Fruit fly (Drosophila melanogaster): Measurements from ENCODE around the gene CG7376.
A peak's percentile ranks its signal among the peaks of the same experiment; 100 is the strongest.

The CG7376 gene

dm6 chr3L:6181776-6182175, 7.7 kb downstream of the CG7376 start, which contains the start of gene CG10274 (continued):
- TF ChIP-seq Deaf1 (tag; optimal IDR thresholded peaks at IDR 0.05) (no peak), tio (GFP tag; optimal IDR thresholded peaks at IDR 0.05) (no peak), bab2 (GFP tag; optimal IDR thresholded peaks at IDR 0.05) (peak; percentile 67), CG7271 (tag; optimal IDR thresholded peaks at IDR 0.05) (peak; percentile 33), CG15269 (tag; optimal IDR thresholded peaks at IDR 0.05) (no peak), CG7786 (GFP tag; optimal IDR thresholded peaks at IDR 0.05) (peak; percentile 71), sr (GFP tag; IDR thresholded peaks at IDR 0.05) (no peak), CG12391 (tag; optimal IDR thresholded peaks at IDR 0.05) (peak; percentile 89), CG17328 (GFP tag; IDR thresholded peaks at IDR 0.05) (peak; percentile 49; the same call in 1 of the 2 replicates), Nf-YA (GFP tag; IDR thresholded peaks at IDR 0.05) (no peak), CG16779 (GFP tag; IDR thresholded peaks at IDR 0.05) (no peak), CG9932 (GFP tag; IDR thresholded peaks at IDR 0.05) (peak; percentile 88), CG30431 (GFP tag; optimal IDR thresholded peaks at IDR 0.05) (peak; percentile 16), Drgx (GFP tag; IDR thresholded peaks at IDR 0.05) (peak; percentile 37; the same call in 1 of the 2 replicates), gro (GFP tag; optimal IDR thresholded peaks at IDR 0.05) (peak; percentile 77), CG9215 (GFP tag; IDR thresholded peaks at IDR 0.05) (peak; percentile 77), ken (GFP tag; IDR thresholded peaks at IDR 0.05) (peak; percentile 55; the same call in 2 of the 3 replicates), Poxn (GFP tag; IDR thresholded peaks at IDR 0.05) (no peak), CG11093 (GFP tag; IDR thresholded peaks at IDR 0.05) (no peak), CG6689 (GFP tag; IDR thresholded peaks at IDR 0.05) (peak; percentile 34; the same call in 1 of the 2 replicates), CG32767 (GFP tag; IDR thresholded peaks at IDR 0.05) (no peak), ab (GFP tag; optimal IDR thresholded peaks at IDR 0.05) (peak; percentile 48), slou (GFP tag; optimal IDR thresholded peaks at IDR 0.05) (peak; percentile 76), Fer2 (tag; optimal IDR thresholded peaks at IDR 0.05) (peak; percentile 72), az2 (GFP tag; optimal IDR thresholded peaks at IDR 0.05) (peak; percentile 79), Atf-2 (GFP tag; optimal IDR thresholded peaks at IDR 0.05) (peak; percentile 68), CG13775 (GFP tag; optimal IDR thresholded peaks at IDR 0.05) (peak; percentile 83), trem (tag; optimal IDR thresholded peaks at IDR 0.05) (peak; percentile 98), CG3407 (GFP tag; optimal IDR thresholded peaks at IDR 0.05) (peak; percentile 29), schlank (tag; optimal IDR thresholded peaks at IDR 0.05) (no peak), CG14667 (GFP tag; IDR thresholded peaks at IDR 0.05) (peak; percentile 39), CG3995 (GFP tag; optimal IDR thresholded peaks at IDR 0.05) (peak; percentile 79), bcd (GFP tag; optimal IDR thresholded peaks at IDR 0.05) (peak; percentile 78), CG30020 (tag; optimal IDR thresholded peaks at IDR 0.05) (peak; percentile 79), Max (GFP tag; optimal IDR thresholded peaks at IDR 0.05) (peak; percentile 74), CG1529 (GFP tag; optimal IDR thresholded peaks at IDR 0.05) (no peak), CG9876 (GFP tag; optimal IDR thresholded peaks at IDR 0.05) (peak; percentile 56), cato (GFP tag; optimal IDR thresholded peaks at IDR 0.05; ENCODE audit: borderline replicate concordance) (peak; percentile 56)

dm6 chr3L:6184884-6185438, 10.9 kb downstream of the CG7376 start, which contains the start of the genes D19B and CG43293:
D19B (minus strand) TSS chr3L:6184920.
CG43293 (plus strand) TSS chr3L:6185189.
- TF ChIP-seq pros (GFP tag; optimal IDR thresholded peaks at IDR 0.05) (no peak), unpg (GFP tag; optimal IDR thresholded peaks at IDR 0.05) (peak; percentile 88), CG10267 (tag; optimal IDR thresholded peaks at IDR 0.05) (peak; percentile 82), ato (GFP tag; IDR thresholded peaks at IDR 0.05; ENCODE audit: partially characterized antibody) (peak; percentile 62), Oli (tag; optimal IDR thresholded peaks at IDR 0.05) (peak; percentile 83), mirr (GFP tag; optimal IDR thresholded peaks at IDR 0.05) (peak; percentile 79), GATAe (GFP tag; conservative IDR thresholded peaks at IDR 0.05) (no peak; the same call in 1 of the 2 replicates), CG12769 (tag; optimal IDR thresholded peaks at IDR 0.05) (no peak), NfI (GFP tag; optimal IDR thresholded peaks at IDR 0.05) (peak; percentile 91), Usf (GFP tag; optimal IDR thresholded peaks at IDR 0.05) (peak; percentile 72), Gug (GFP tag; IDR thresholded peaks at IDR 0.05) (peak; percentile 97), chinmo (GFP tag; IDR thresholded peaks at IDR 0.05; ENCODE audit: partially characterized antibody) (peak; percentile 98), Elba2 (GFP tag; optimal IDR thresholded peaks at IDR 0.05) (peak; percentile 62), CG1792 (GFP tag; optimal IDR thresholded peaks at IDR 0.05) (peak; percentile 79), phol (tag; optimal IDR thresholded peaks at IDR 0.05) (peak; percentile 81)
